Worm (Caenorhabditis elegans) whole organism, L4 larva: ENCODE data around the gene srd-58.

Experiments
- R02D3.7 ChIP-seq: fragments of 150-350 bp; sonication (generic microtip); optimal IDR thresholded peaks from 3 replicates; lab custom pipeline; 2014; ENCODE audit warnings: missing biosample characterization, missing genetic modification characterization
- dve-1 ChIP-seq: sonication (generic microtip); optimal IDR thresholded peaks from 2 replicates; lab custom pipeline; 2017; ENCODE audit warnings: antibody characterized with exemption, mild to moderate bottlenecking, missing genetic modification characterization, missing compliant biosample characterization; ENCODE audit not compliant: insufficient read depth
- egl-27 ChIP-seq: sonication (generic microtip); optimal IDR thresholded peaks from 3 replicates; lab custom pipeline; 2017; ENCODE audit warnings: missing biosample characterization, missing genetic modification reagents, missing genetic modification characterization
- lin-38 ChIP-seq: fragments of 200-800 bp; sonication (Bioruptor generic); IDR thresholded peaks from 2 replicates; pipeline ENCODE4 v1.3.6; 2022; ENCODE audit warnings: missing genetic modification reagents, missing genetic modification characterization, missing compliant biosample characterization
- lsy-2 ChIP-seq, 2 experiments: fragments of 150-350 bp in 1 of 2; sonication (generic microtip) in 1 of 2; optimal IDR thresholded peaks; 2 replicates each; lab custom pipeline; 2014 to 2017; ENCODE audit warnings: missing biosample characterization in 2 of 2, missing genetic modification characterization in 2 of 2
- mes-2 ChIP-seq: sonication (generic microtip); optimal IDR thresholded peaks from 2 replicates; lab custom pipeline; 2016; ENCODE audit warnings: missing genotype, mild to moderate bottlenecking, missing genetic modification characterization, missing compliant biosample characterization; ENCODE audit not compliant: poor library complexity, severe bottlenecking
- nhr-25 ChIP-seq: sonication (generic microtip); optimal IDR thresholded peaks from 2 replicates; lab custom pipeline; 2017; ENCODE audit warnings: missing genetic modification characterization, mild to moderate bottlenecking, missing compliant biosample characterization, antibody characterized with exemption, moderate library complexity, borderline replicate concordance; ENCODE audit not compliant: insufficient read depth
- nhr-77 ChIP-seq: fragments of 150-350 bp; optimal IDR thresholded peaks from 2 replicates; lab custom pipeline; 2014; ENCODE audit warnings: missing biosample characterization, missing genetic modification characterization
- pha-4 ChIP-seq, 2 experiments: fragments of 150-350 bp in 1 of 2; fragments of 200-800 bp in 1 of 2; sonication (Bioruptor generic) in 1 of 2; IDR thresholded peaks in 1 of 2; optimal IDR thresholded peaks in 1 of 2; 2 replicates each; pipeline versions ENCODE4 v1.3.6 to Lab custom; 2014 to 2022; ENCODE audit warnings: missing genetic modification characterization in 2 of 2, missing genetic modification reagents in 2 of 2, missing biosample characterization in 1 of 2, missing compliant biosample characterization in 1 of 2
- unc-62 ChIP-seq, 3 experiments: fragments of 150-350 bp in 1 of 3; sonication (generic microtip); optimal IDR thresholded peaks in 2 of 3; peaks in 1 of 3; 1 replicate in 1 of 3; 2 replicates in 2 of 3; lab custom pipeline; 2014 to 2017; ENCODE audit warnings: missing biosample characterization in 3 of 3, missing genetic modification characterization in 3 of 3, missing genetic modification reagents in 3 of 3, missing genotype in 1 of 3

- no peak for TF ChIP-seq lsy-2 (tag; optimal IDR thresholded peaks at IDR 0.05; lab: Kevin White, UChicago)
- TF ChIP-seq nhr-25 (tag; lab: Kevin White, UChicago) = no peak
- TF ChIP-seq egl-27 (tag; lab: Kevin White, UChicago) = no peak
- no peak for TF ChIP-seq lin-38 (GFP tag; lab: Robert Waterston, UW)
- TF ChIP-seq unc-62 (GFP tag; optimal IDR thresholded peaks at IDR 0.05 in 1 of 2; lab: Kevin White, UChicago) = no peak
- no peak for TF ChIP-seq unc-62 (tag; optimal IDR thresholded peaks at IDR 0.05; lab: Kevin White, UChicago)
- TF ChIP-seq nhr-77 = no peak
- TF ChIP-seq dve-1 (tag; lab: Kevin White, UChicago) = no peak
- no peak for TF ChIP-seq mes-2 (tag; lab: Kevin White, UChicago)
- no peak for TF ChIP-seq pha-4 (GFP tag; IDR thresholded peaks at IDR 0.05; lab: Robert Waterston, UW)
- TF ChIP-seq pha-4 (tag; optimal IDR thresholded peaks at IDR 0.05; lab: Kevin White, UChicago) = no peak
- TF ChIP-seq R02D3.7 = no peak
These were observed 537 bp upstream of the srd-58 start, which contains the start of gene srd-59 for ce11 chrII:7205388-7205787.
